ENCODE assay signal across 4 fruit fly cellular contexts in the genomic region with DNA sequence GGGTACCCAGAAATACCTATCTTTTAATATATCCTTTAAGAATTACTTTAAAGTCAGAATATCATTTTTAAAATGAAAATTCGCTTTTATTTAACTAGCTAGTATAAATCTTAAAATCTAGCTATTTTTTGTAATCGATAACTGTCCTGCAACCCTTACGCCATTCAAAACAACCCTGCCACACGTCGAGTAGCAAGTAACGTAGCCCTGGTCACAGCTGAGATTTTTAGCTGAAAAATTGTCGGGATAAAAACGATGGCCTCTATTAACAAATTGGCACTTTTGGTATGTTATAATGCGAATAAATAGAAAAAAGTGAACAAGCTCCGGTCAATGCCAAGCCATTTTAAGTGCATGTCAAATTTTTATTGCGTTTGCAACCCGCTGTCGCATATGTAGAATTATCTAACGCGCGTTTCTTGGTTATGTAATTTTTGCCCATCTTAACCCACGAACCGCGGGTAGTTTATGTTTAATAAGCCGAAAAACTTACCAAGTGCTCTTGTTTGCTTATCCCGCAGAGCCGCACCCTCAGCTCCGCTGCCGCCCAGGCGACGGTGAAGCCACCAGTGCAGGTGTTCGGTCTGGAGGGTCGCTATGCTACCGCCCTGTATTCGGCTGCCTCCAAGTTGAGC.
TF ChIP-seq lines count a peak whose summit lies in the region.

A gene (plus strand): TSS at position 186 of the 635 bp plus-strand sequence.

- no peak for TF ChIP-seq CTCF in whole organism, embryonic (GFP tag; optimal IDR thresholded peaks at IDR 0.05; lab: Kevin White, UChicago)

TF ChIP-seq in whole organism, adult, 20 proteins besides CTCF, POLR2A, EP300 and RAD21:
- TF ChIP-seq CG5204 (GFP tag; optimal IDR thresholded peaks at IDR 0.05; lab: Kevin White, UChicago): no peak
- peak; percentile 20 for TF ChIP-seq CG1620 (GFP tag; optimal IDR thresholded peaks at IDR 0.05; lab: Kevin White, UChicago)
- peak; percentile 51 for TF ChIP-seq CG11617 (GFP tag; optimal IDR thresholded peaks at IDR 0.05; lab: Kevin White, UChicago)
- TF ChIP-seq kay (GFP tag; lab: Kevin White, UChicago; ENCODE audit: borderline replicate concordance): no peak
- TF ChIP-seq Hr96 (GFP tag; optimal IDR thresholded peaks at IDR 0.05; lab: Kevin White, UChicago): no peak
- peak; percentile 46 for TF ChIP-seq CG7101 (tag; optimal IDR thresholded peaks at IDR 0.05; lab: Kevin White, UChicago)
- no peak for TF ChIP-seq CG7045 (GFP tag; optimal IDR thresholded peaks at IDR 0.05; lab: Kevin White, UChicago)
- TF ChIP-seq CG33017 (tag; optimal IDR thresholded peaks at IDR 0.05; lab: Kevin White, UChicago): peak; percentile 43
- TF ChIP-seq tj (GFP tag; optimal IDR thresholded peaks at IDR 0.05; lab: Kevin White, UChicago): no peak
- TF ChIP-seq cic (GFP tag; optimal IDR thresholded peaks at IDR 0.05; lab: Kevin White, UChicago): no peak
- TF ChIP-seq ovo (GFP tag; optimal IDR thresholded peaks at IDR 0.05; lab: Kevin White, UChicago): no peak
- peak; percentile 60 for TF ChIP-seq Mnt (GFP tag; optimal IDR thresholded peaks at IDR 0.05; lab: Kevin White, UChicago)
- no peak for TF ChIP-seq pad (GFP tag; optimal IDR thresholded peaks at IDR 0.05; lab: Kevin White, UChicago)
- peak; percentile 74 for TF ChIP-seq bab1 (GFP tag; optimal IDR thresholded peaks at IDR 0.05; lab: Kevin White, UChicago)
- TF ChIP-seq toe (GFP tag; optimal IDR thresholded peaks at IDR 0.05; lab: Kevin White, UChicago): no peak
- TF ChIP-seq cnc (optimal IDR thresholded peaks at IDR 0.05; lab: Kevin White, UChicago): no peak
- TF ChIP-seq Clk (GFP tag; optimal IDR thresholded peaks at IDR 0.05; lab: Kevin White, UChicago): no peak
- TF ChIP-seq CG12768 (GFP tag; optimal IDR thresholded peaks at IDR 0.05; lab: Kevin White, UChicago): no peak
- peak; percentile 59 for TF ChIP-seq CG14711 (tag; optimal IDR thresholded peaks at IDR 0.05; lab: Kevin White, UChicago)
- TF ChIP-seq Crg-1 (GFP tag; optimal IDR thresholded peaks at IDR 0.05; lab: Kevin White, UChicago): peak; percentile 17

TF ChIP-seq in whole organism, embryonic, 481 proteins besides CTCF, POLR2A, EP300 and RAD21 (continues in another document):
- TF ChIP-seq CG10543 (GFP tag; optimal IDR thresholded peaks at IDR 0.05; lab: Kevin White, UChicago) (no peak), CG10147 (GFP tag; optimal IDR thresholded peaks at IDR 0.05; lab: Kevin White, UChicago) (no peak), ro (GFP tag; IDR thresholded peaks at IDR 0.05; lab: Robert Waterston, UW) (no peak), ERR (GFP tag; optimal IDR thresholded peaks at IDR 0.05; lab: Kevin White, UChicago) (no peak), CG5245 (GFP tag; optimal IDR thresholded peaks at IDR 0.05; lab: Kevin White, UChicago) (no peak), CG10565 (GFP tag; optimal IDR thresholded peaks at IDR 0.05; lab: Kevin White, UChicago) (no peak), stc (GFP tag; IDR thresholded peaks at IDR 0.05; lab: Robert Waterston, UW) (no peak), CG7839 (tag; optimal IDR thresholded peaks at IDR 0.05; lab: Kevin White, UChicago) (no peak), dysf (GFP tag; IDR thresholded peaks at IDR 0.05; lab: Robert Waterston, UW) (no peak), toy (GFP tag; IDR thresholded peaks at IDR 0.05; lab: Robert Waterston, UW) (no peak), CG12155 (GFP tag; optimal IDR thresholded peaks at IDR 0.05; lab: Kevin White, UChicago) (peak; percentile 43), Sox100B (GFP tag; optimal IDR thresholded peaks at IDR 0.05; lab: Kevin White, UChicago) (no peak), Ets65A (GFP tag; lab: Kevin White, UChicago) (peak; percentile 60), Bdp1 (GFP tag; optimal IDR thresholded peaks at IDR 0.05; lab: Kevin White, UChicago) (no peak), Ptx1 (GFP tag; IDR thresholded peaks at IDR 0.05; lab: Robert Waterston, UW) (no peak), CG4424 (GFP tag; optimal IDR thresholded peaks at IDR 0.05; lab: Kevin White, UChicago) (no peak), caup (GFP tag; optimal IDR thresholded peaks at IDR 0.05; lab: Kevin White, UChicago; ENCODE audit: severe bottlenecking) (peak; percentile 23), CG14667 (GFP tag; IDR thresholded peaks at IDR 0.05; lab: Robert Waterston, UW) (no peak), BEAF-32 (GFP tag; optimal IDR thresholded peaks at IDR 0.05; lab: Kevin White, UChicago) (peak; percentile 57), Taf1 (GFP tag; IDR thresholded peaks at IDR 0.05; lab: Robert Waterston, UW) (no peak), Rx (GFP tag; IDR thresholded peaks at IDR 0.05; lab: Robert Waterston, UW) (no peak), btn (GFP tag; optimal IDR thresholded peaks at IDR 0.05; lab: Kevin White, UChicago) (no peak), bigmax (GFP tag; optimal IDR thresholded peaks at IDR 0.05; lab: Kevin White, UChicago) (peak; percentile 86), Lhr (GFP tag; optimal IDR thresholded peaks at IDR 0.05; lab: Kevin White, UChicago) (no peak)

TF ChIP-seq in whole organism, prepupa, 60 proteins besides CTCF, POLR2A, EP300 and RAD21:
- TF ChIP-seq Gug (GFP tag; IDR thresholded peaks at IDR 0.05; lab: Robert Waterston, UW) (no peak), CG3032 (tag; optimal IDR thresholded peaks at IDR 0.05; lab: Kevin White, UChicago) (peak; percentile 35), dac (GFP tag; optimal IDR thresholded peaks at IDR 0.05; lab: Kevin White, UChicago) (no peak), esn (GFP tag; optimal IDR thresholded peaks at IDR 0.05; lab: Kevin White, UChicago) (peak; percentile 16), topi (GFP tag; optimal IDR thresholded peaks at IDR 0.05; lab: Kevin White, UChicago) (no peak), CG31627 (GFP tag; optimal IDR thresholded peaks at IDR 0.05; lab: Kevin White, UChicago) (no peak), vri (GFP tag; optimal IDR thresholded peaks at IDR 0.05; lab: Kevin White, UChicago) (peak; percentile 93), CG11294 (GFP tag; IDR thresholded peaks at IDR 0.05; lab: Robert Waterston, UW) (no peak)

TF ChIP-seq in whole organism, wandering third instar larva, 38 proteins besides CTCF, POLR2A, EP300 and RAD21:
- TF ChIP-seq CG9705 (GFP tag; optimal IDR thresholded peaks at IDR 0.05; lab: Kevin White, UChicago) (no peak), rgr (GFP tag; optimal IDR thresholded peaks at IDR 0.05; lab: Kevin White, UChicago) (no peak), sv (GFP tag; optimal IDR thresholded peaks at IDR 0.05; lab: Kevin White, UChicago) (no peak), Hr78 (GFP tag; optimal IDR thresholded peaks at IDR 0.05; lab: Kevin White, UChicago) (no peak), ey (GFP tag; optimal IDR thresholded peaks at IDR 0.05; lab: Kevin White, UChicago) (no peak), brk (GFP tag; optimal IDR thresholded peaks at IDR 0.05; lab: Kevin White, UChicago) (no peak), dmrt93B (GFP tag; optimal IDR thresholded peaks at IDR 0.05; lab: Kevin White, UChicago) (no peak), Vsx2 (GFP tag; optimal IDR thresholded peaks at IDR 0.05; lab: Kevin White, UChicago; ENCODE audit: partially characterized antibody) (no peak), Abd-B (GFP tag; optimal IDR thresholded peaks at IDR 0.05; lab: Kevin White, UChicago) (no peak), h (GFP tag; optimal IDR thresholded peaks at IDR 0.05; lab: Kevin White, UChicago) (no peak), Sp1 (GFP tag; optimal IDR thresholded peaks at IDR 0.05; lab: Kevin White, UChicago) (peak; percentile 28), CrebA (GFP tag; optimal IDR thresholded peaks at IDR 0.05; lab: Kevin White, UChicago; ENCODE audit: borderline replicate concordance) (no peak), Myc (optimal IDR thresholded peaks at IDR 0.05; lab: Kevin White, UChicago) (peak; percentile 73), Mio (GFP tag; optimal IDR thresholded peaks at IDR 0.05; lab: Kevin White, UChicago) (no peak), lola (GFP tag; optimal IDR thresholded peaks at IDR 0.05; lab: Kevin White, UChicago) (no peak), Dfd (GFP tag; optimal IDR thresholded peaks at IDR 0.05; lab: Kevin White, UChicago) (no peak), psq (GFP tag; optimal IDR thresholded peaks at IDR 0.05; lab: Kevin White, UChicago) (no peak), OdsH (GFP tag; optimal IDR thresholded peaks at IDR 0.05; lab: Kevin White, UChicago) (no peak), tai (GFP tag; optimal IDR thresholded peaks at IDR 0.05; lab: Kevin White, UChicago) (no peak), woc (GFP tag; optimal IDR thresholded peaks at IDR 0.05; lab: Kevin White, UChicago) (no peak), foxo (GFP tag; optimal IDR thresholded peaks at IDR 0.05; lab: Kevin White, UChicago) (no peak), HLH106 (tag; optimal IDR thresholded peaks at IDR 0.05; lab: Kevin White, UChicago) (peak; percentile 27), Hr83 (GFP tag; optimal IDR thresholded peaks at IDR 0.05; lab: Kevin White, UChicago; ENCODE audit: poor library complexity, severe bottlenecking) (no peak), Rel (GFP tag; optimal IDR thresholded peaks at IDR 0.05; lab: Kevin White, UChicago) (no peak), Rel (tag; optimal IDR thresholded peaks at IDR 0.05; lab: Kevin White, UChicago) (peak; percentile 43)
TF ChIP-seq in whole organism, wandering third instar larva: peak in this region for 4.
